Worm (Caenorhabditis elegans) whole organism, dauer: ENCODE data around the gene F59A6.11.

Experiments used
- unc-62 ChIP-seq: sonication (generic microtip); optimal IDR thresholded peaks from 2 replicates; lab custom pipeline; 2017; ENCODE audit warnings: missing biosample characterization, missing genetic modification reagents, missing genetic modification characterization

F59A6.11 gene

DNA sequence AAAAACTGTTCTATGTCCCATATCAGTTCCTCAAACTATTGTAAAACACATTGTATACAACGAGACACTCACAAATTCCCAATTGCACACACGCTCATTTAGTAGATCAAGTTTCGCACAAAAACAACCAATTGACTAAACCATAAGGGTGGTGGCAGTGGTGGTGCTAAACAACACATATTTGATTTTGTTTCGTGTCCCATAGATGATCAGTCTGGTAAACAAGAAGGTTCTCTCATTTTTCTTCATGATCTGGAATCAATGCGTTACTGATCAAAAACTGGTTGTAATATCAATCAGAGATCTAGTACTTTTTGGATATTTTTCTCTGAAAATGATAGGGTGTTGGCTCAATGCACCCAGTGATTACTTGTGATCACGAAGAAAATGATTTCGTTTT, 20.0 kb upstream of the F59A6.11 start:
- TF ChIP-seq unc-62 (GFP tag; lab: Kevin White, UChicago) = no peak

DNA sequence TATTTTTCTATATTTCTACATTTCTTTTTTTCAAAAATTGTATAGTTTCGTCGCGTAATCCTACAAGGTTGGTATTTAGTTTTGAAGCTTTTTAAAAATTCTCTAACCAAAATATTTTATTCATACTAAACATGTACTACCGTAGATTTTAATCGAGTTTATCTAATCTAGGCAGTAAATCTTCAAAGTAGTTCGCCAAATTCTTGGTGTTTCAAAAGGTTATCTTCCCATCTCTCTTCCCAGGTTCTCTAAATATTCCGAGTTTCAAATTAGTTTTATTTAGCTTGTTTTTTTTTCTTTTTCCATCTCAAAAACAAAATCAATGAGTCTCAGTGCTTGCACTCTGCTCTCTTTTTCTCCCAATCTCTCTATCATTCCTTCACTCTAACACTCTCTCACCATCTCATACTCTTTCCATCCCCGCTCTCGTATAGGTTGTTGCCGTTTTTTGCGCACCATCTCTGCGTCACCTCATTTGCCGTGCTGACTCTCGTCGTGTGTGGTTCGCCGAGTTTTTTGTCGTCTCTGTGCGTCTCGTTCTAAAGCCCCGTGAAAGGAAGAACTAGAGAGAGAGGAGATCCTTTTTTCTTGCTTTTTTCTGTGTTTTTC, 18.5 kb upstream of the F59A6.11 start:
- no peak for TF ChIP-seq unc-62 (GFP tag; lab: Kevin White, UChicago)

DNA sequence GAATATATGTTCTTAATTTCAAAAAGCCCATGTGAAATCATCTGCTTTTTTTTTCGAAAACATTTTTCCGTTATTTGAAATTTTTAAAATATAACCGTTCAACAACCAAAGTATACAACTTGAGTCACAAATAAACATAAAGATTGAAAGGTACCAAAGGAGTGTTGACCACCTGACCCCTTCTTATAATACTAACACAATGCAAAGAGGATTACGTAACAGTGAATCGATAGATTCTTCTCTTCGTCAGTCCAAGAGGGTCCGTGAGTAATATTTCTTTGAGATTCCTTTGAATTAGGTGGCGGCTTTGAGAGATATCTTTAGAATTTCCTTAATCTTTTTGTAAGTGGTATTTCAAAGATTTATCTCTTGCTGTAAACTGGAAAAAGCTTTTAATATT, 17.6 kb upstream of the F59A6.11 start:
- no peak for TF ChIP-seq unc-62 (GFP tag; lab: Kevin White, UChicago)

DNA sequence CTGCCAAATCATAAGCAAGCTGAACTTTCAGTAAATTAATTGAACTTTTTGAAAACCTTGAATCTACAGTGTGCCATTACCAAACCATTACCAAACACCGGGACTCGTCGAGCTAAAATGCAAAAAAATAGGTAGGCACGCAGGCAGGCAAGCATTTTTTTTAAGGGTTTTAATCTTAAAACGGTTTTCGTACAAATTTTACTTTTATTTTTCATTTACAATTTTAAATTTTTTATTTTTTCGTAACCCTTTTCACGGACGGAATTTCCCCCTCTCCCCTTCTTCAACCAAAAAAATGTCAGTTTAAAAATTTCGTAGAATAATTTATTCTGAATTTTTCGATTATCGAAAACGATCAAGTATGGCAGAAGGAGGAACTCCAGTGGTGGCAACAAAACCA, 15.8 kb upstream of the F59A6.11 start, which contains the start of gene F59A6.2:
Gene F59A6.2 (plus strand): TSS at position 301 of the 400 bp plus-strand sequence.
- TF ChIP-seq unc-62 (GFP tag; lab: Kevin White, UChicago) = no peak

DNA sequence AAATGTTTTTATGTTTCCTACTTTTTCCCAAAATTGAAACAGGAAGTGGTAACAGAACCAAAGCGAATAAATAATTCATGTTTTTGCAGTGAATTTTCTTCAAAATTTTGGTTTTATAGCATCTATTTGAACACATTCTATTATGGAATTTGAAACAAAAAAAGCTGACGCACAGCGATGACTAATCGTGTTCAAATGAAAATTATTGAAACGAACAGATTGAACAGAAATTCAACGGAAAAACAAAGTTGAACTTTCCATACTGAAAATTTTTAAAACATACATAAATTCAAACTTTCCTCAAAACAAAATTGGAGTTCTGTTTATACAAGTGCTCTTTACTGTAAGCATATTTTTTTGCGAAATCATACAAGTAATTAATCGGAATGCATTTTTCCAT, 13.4 kb upstream of the F59A6.11 start, which contains the start of gene F59A6.12:
Gene F59A6.12 (minus strand): TSS at position 101 of the 400 bp plus-strand sequence.
- TF ChIP-seq unc-62 (GFP tag; lab: Kevin White, UChicago) = no peak

DNA sequence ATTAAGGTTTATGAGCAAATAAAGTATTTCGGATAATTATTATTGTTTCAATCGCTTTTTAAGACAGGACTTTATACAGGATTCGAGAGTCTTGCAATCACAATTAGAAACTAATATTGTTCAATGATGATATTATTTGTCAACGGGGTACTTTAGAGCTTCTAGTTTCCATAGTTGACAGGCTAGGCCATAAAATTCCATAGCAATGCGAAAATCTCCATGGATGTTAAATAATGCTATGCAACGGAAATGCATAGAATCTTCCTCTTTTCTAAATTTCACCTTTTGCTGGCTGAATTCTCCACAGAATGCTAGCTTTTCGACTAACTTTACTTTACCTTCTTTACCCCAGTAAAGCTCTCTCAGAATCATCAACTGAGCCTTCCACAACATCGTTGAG, 9.5 kb upstream of the F59A6.11 start, which contains the start of gene F59A6.3:
Gene F59A6.3 (plus strand): TSS at position 301 of the 400 bp plus-strand sequence.
- no peak for TF ChIP-seq unc-62 (GFP tag; lab: Kevin White, UChicago)

DNA sequence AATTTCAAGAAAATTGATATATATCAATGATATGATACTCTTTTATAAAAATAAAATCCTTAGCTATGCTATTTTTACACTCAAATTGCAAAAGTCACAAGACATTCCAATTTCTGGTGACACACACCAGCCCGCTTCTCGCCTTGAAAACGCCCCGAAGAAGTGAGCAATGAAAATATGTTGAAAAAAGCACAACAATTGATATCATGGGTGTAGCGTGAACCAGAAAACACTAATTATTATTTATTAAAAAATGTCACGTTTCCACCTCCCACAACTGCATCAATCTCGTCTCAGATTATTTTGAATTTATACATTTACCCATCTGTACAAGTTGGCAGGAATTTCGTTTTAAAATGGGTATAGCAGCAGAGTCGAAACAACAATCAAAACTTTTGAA, 6.2 kb upstream of the F59A6.11 start, which contains the start of gene F59A6.4:
Gene F59A6.4 (plus strand): TSS at position 301 of the 400 bp plus-strand sequence.
- TF ChIP-seq unc-62 (GFP tag; lab: Kevin White, UChicago) = no peak

DNA sequence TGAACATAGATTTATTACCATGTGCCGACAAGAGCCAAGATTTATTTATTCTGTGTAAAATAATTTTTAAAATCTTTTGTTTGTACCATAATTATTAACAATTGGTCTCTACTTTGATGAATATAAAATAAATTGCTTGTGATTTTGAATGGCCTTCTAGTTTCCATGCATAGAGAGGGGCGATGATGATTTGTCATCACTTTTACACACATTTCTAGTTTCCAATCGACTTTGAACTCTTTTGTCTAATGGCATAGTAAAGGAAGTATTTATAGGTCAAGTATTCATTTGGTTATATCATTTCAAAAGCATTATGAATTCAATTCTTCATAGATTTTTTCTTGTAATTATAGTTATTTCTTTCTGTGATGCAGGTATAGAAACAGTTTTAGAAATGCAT, 5.1 kb upstream of the F59A6.11 start, which contains the start of gene F59A6.10:
Gene F59A6.10 (plus strand): TSS at position 301 of the 400 bp plus-strand sequence.
- TF ChIP-seq unc-62 (GFP tag; lab: Kevin White, UChicago) = no peak

DNA sequence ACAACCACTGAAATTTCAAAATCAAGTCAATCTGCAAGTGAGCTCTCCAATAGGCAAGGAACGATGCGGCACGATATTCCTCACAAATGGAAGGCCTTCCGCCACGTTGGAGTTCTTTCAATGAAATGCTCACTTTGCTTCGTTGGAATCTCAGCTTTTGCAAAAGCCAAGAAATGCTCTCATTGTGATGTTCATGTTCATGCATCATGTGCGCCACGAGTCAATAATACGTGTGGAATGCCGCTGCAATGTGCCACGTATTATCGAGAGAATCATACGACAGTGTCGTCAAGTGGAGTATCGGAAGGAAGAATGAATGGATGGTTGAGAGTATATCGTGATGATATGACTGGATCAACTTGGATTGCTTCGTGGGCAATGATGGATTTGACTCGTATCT, 3.3 kb upstream of the F59A6.11 start:
- no peak for TF ChIP-seq unc-62 (GFP tag; lab: Kevin White, UChicago)

DNA sequence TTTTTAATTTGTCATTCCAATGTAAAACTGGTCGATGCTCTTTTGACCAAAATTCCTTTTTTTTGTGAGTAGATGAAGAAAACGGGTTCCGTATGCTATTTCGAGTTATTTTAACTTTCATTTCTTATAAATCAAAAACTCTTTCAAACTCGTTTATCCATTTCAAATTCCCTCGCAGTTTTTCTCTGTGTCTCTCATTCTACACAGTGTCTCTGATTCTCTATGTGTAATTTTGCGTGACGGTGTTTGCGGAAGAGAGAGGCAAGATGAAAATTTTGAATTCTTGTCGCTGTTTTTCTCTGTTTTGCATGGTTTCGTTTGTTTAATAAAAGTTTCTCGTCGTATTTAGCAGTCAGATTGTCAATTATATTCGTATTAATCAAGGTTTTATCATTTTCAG, 565 bp upstream of the F59A6.11 start, which contains the start of gene citk-2:
Gene citk-2 (plus strand): TSS at position 399 of the 400 bp plus-strand sequence.
- no peak for TF ChIP-seq unc-62 (GFP tag; lab: Kevin White, UChicago)

DNA sequence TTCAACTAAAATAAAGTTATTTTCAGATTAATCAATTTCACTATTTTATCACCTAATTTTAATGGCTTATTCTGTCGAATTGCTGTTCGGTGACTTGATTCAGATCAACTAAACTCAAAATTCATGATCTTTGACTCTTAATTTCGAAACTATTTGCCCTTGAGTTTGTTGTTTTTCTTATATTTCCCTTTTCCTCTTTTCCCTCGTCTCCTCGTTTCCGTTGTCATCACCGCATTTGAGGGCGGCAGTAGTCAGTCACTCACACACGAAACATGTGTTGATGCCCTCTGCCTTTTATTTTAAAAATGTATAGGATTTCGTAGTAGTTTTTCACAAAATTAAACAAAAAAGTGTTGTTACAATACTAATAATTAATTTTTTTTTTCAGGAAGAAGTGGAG, 3.6 kb downstream of the F59A6.11 start, which contains the start of gene rnh-1.0:
Gene rnh-1.0 (plus strand): TSS at position 389 of the 400 bp plus-strand sequence.
- no peak for TF ChIP-seq unc-62 (GFP tag; lab: Kevin White, UChicago)

DNA sequence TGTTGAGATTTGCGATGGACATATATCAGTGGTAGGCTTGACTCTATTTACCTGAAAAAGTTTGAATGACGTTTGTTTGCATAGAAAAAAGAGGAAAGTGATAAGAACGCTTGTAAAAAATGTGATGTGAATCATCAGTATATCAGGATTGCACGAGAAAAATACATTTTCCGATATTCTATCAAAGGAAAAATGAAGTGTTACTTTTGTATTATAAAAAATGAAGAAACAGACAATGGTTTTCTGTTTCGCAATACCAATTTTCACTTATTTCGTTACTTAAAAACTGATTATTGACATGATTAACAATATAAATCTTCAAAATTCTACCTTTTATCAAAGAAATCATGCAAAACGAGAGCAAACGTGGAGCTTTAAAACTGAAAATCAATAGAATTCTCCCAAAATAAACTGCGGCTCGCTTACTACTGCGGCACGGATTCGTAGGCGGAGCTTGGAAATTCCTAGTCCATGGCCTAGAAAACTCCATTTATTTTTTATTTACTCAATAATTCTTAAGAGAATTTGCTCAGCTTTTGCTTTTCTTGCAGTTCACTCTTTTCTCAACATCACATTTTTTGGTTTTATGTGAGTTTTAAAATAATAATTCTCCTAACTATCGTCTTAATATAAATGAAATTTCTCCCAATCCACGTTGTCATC, 4.9 kb downstream of the F59A6.11 start, which contains the start of the genes eif-1 and vps-24:
Gene eif-1 (minus strand): TSS at position 51 of the 663 bp plus-strand sequence.
Gene vps-24 (plus strand): TSS at position 469 of the 663 bp plus-strand sequence.
- no peak for TF ChIP-seq unc-62 (GFP tag; lab: Kevin White, UChicago)

DNA sequence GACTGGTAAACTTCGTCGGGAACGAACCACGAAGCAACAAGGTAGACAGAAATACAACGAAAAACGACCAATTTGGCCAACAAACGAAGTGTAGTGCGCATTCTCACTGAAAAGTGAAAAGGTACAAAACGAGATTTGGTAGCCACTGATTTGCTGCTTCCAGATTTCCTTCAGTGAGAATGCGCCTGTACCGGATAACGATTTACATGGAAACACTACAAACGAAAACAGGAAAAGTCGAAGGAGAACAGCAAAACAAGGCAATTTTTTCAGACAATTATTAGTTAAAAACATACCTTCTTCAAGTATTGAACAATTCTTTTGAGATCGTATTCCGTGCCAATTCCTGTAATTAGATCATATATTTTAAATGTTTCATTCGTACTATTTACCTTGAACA, 5.6 kb downstream of the F59A6.11 start, which contains the start of gene pigb-1:
Gene pigb-1 (minus strand): TSS at position 101 of the 400 bp plus-strand sequence.
- no peak for TF ChIP-seq unc-62 (GFP tag; lab: Kevin White, UChicago)

DNA sequence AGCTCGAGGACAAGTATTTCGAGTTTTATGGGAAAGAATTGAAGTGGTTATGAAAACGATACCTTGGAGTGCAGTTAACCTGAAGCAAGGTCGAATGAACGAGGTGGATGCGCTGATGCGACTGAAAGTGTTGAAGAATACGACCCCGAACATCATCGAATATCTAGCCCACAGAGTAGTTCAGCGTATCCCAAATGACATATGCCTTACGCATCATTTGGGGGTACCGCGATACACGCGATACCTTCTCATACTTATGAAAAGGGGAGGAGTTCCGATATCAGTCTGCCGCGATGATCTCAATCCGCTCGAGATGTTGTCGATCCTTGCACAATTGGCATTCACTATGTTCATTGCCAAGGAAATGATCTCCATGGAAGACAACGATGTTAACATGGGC, 8.8 kb downstream of the F59A6.11 start, which contains the start of gene T27F7.12:
Gene T27F7.12 (plus strand): TSS at position 301 of the 400 bp plus-strand sequence.
- no peak for TF ChIP-seq unc-62 (GFP tag; lab: Kevin White, UChicago)

DNA sequence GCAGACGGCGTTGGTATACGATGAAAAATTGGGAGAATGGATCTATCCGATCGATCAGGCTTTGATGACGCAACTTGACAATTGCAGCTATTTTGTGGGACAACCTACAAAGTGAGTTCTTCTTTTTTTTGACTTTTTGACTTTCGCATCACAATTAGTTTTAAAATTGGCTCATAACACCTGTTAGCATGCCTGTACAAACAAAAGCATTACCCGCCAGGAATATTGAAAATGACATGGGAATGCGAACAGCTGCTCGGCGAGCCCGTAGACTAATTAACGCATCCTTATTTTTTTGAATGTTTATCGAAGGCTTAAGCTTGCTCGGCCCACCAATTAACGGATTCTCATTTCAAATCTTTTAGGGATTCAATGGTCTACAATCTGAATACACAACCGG, 11.3 kb downstream of the F59A6.11 start:
- TF ChIP-seq unc-62 (GFP tag; lab: Kevin White, UChicago) = no peak

DNA sequence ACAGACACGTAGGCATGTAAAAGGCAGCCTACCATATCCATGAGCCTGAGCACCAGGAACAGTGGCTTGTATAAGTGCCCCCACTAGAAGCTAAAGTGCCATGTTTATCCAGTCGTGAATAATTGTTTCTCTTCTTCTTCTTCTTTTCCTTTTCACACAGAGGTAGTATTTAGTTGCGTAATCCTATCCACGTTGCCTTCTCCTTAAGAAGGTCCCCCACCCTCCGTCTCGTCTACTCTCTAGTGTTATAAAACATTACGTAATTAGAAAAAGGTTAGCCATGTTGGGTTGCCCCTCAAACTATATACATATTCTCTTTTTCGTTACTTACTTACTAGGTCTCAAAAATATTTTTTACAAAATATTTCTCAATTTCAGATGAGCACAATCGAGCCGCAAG, 11.9 kb downstream of the F59A6.11 start:
- no peak for TF ChIP-seq unc-62 (GFP tag; lab: Kevin White, UChicago)
